Worm (Caenorhabditis elegans): ENCODE data around the gene F13E9.11.

- TF ChIP-seq sptf-2 (GFP tag; optimal IDR thresholded peaks at IDR 0.05) (no peak), him-1 (tag; optimal IDR thresholded peaks at IDR 0.05) (no peak), ets-4 (GFP tag; optimal IDR thresholded peaks at IDR 0.05) (no peak)
These were observed 46.5 kb upstream of the F13E9.11 start, which contains the start of gene ZK593.3 for ce11 chrIV:10915388-10915787.
